Fruit fly (Drosophila melanogaster) whole organism, embryonic: ENCODE measurements around the gene Uba2.

Source experiments
- Bteb2 ChIP-seq: fragments of 200-800 bp; sonication (Bioruptor generic); optimal IDR thresholded peaks from 2 replicates; lab custom pipeline; 2016; ENCODE audit warnings: missing biosample characterization, missing genetic modification characterization
- CG17912 ChIP-seq: fragments of 200-800 bp; sonication (Bioruptor generic); optimal IDR thresholded peaks from 2 replicates; lab custom pipeline; 2018; ENCODE audit warnings: missing biosample characterization, mild to moderate bottlenecking, missing genetic modification characterization
- CG7928 ChIP-seq: fragments of 200-800 bp; sonication (Bioruptor generic); optimal IDR thresholded peaks from 2 replicates; lab custom pipeline; 2017; ENCODE audit warnings: missing biosample characterization, mild to moderate bottlenecking, missing genetic modification characterization
- Chrac-16 ChIP-seq: fragments of 200-800 bp; sonication (Bioruptor generic); optimal IDR thresholded peaks from 3 replicates; lab custom pipeline; 2016; ENCODE audit warnings: missing biosample characterization, missing genetic modification characterization
- Rfx ChIP-seq: fragments of 200-800 bp; sonication (Bioruptor generic); IDR thresholded peaks from 2 replicates; pipeline ENCODE4 v1.3.6; 2022; ENCODE audit warnings: missing biosample characterization, missing genetic modification characterization
- mam ChIP-seq: fragments of 200-800 bp; sonication (Bioruptor generic); optimal IDR thresholded peaks from 3 replicates; lab custom pipeline; 2016; ENCODE audit warnings: missing biosample characterization, missing genetic modification characterization

DNA sequence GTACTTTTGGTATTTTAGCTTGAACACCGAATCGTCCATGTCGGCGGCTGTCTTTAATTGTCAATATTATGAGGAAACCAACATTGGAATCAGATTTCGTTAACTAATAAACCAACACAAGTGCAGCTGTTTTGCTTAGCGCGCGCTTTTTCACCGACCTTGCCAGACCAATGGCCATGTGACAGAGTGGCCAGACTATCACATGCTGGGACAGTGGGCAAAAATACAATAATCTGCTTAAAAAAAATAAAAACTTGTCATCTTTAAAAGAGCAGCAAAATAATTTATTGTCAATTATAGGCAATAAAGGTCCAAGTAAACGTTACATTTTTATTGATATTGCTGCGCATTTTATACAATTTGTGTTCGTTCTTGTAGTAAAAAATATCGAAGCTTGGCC is 48.2 kb upstream of the Uba2 start, which contains the start of gene RecQ4:
- TF ChIP-seq Chrac-16 (no peak), mam (GFP tag; lab: Kevin White, UChicago) (no peak), CG17912 (GFP tag; lab: Kevin White, UChicago) (no peak), CG7928 (GFP tag; lab: Kevin White, UChicago) (no peak), Rfx (no peak), Bteb2 (no peak)
